Fruit fly (Drosophila melanogaster) whole organism, embryonic: ENCODE measurements around the gene mRpL51.

Source experiments
- BEAF-32 ChIP-seq: fragments of 200-800 bp; sonication (Bioruptor generic); optimal IDR thresholded peaks from 3 replicates; lab custom pipeline; 2017; ENCODE audit warnings: missing biosample characterization, missing genetic modification characterization, mild to moderate bottlenecking, moderate library complexity, missing genetic modification reagents
- CG10654 ChIP-seq: fragments of 200-800 bp; sonication (Bioruptor generic); optimal IDR thresholded peaks from 2 replicates; lab custom pipeline; 2016; ENCODE audit warnings: missing biosample characterization, missing genetic modification characterization
- CG12219 ChIP-seq: fragments of 200-800 bp; sonication (Bioruptor generic); optimal IDR thresholded peaks from 3 replicates; lab custom pipeline; 2018; ENCODE audit warnings: missing biosample characterization, mild to moderate bottlenecking, missing genetic modification characterization
- CG12769 ChIP-seq: fragments of 200-800 bp; sonication (Bioruptor generic); optimal IDR thresholded peaks from 2 replicates; lab custom pipeline; 2019; ENCODE audit warnings: missing biosample characterization, mild to moderate bottlenecking, missing genetic modification characterization, moderate library complexity
- CG13775 ChIP-seq: fragments of 200-800 bp; sonication (Bioruptor generic); optimal IDR thresholded peaks from 3 replicates; lab custom pipeline; 2017; ENCODE audit warnings: missing biosample characterization, mild to moderate bottlenecking, missing genetic modification characterization
- CG1792 ChIP-seq: fragments of 200-800 bp; sonication (Bioruptor generic); optimal IDR thresholded peaks from 2 replicates; lab custom pipeline; 2016; ENCODE audit warnings: missing biosample characterization, missing genetic modification characterization
- CG2116 ChIP-seq: fragments of 200-800 bp; sonication (Bioruptor generic); optimal IDR thresholded peaks from 3 replicates; lab custom pipeline; 2018; ENCODE audit warnings: missing biosample characterization, mild to moderate bottlenecking, missing genetic modification characterization
- CG31441 ChIP-seq: fragments of 200-800 bp; sonication (Bioruptor generic); IDR thresholded peaks from 2 replicates; pipeline ENCODE4 v1.3.6; 2022; ENCODE audit warnings: missing biosample characterization, missing genetic modification characterization
- CG34224 ChIP-seq: fragments of 200-800 bp; sonication (Bioruptor generic); IDR thresholded peaks from 3 replicates; pipeline ENCODE4 v1.3.6; 2022; ENCODE audit warnings: missing biosample characterization, missing genetic modification characterization; ENCODE audit not compliant: partially characterized antibody
- CG4617 ChIP-seq: fragments of 200-800 bp; sonication (Bioruptor generic); optimal IDR thresholded peaks from 3 replicates; lab custom pipeline; 2016; ENCODE audit warnings: missing biosample characterization, missing genetic modification characterization, borderline replicate concordance
- CG4707 ChIP-seq: fragments of 200-800 bp; sonication (Bioruptor generic); optimal IDR thresholded peaks from 2 replicates; lab custom pipeline; 2018; ENCODE audit warnings: missing biosample characterization, mild to moderate bottlenecking, missing genetic modification characterization, moderate library complexity
- CG4820 ChIP-seq: fragments of 200-800 bp; sonication (Bioruptor generic); optimal IDR thresholded peaks from 3 replicates; lab custom pipeline; 2016; ENCODE audit warnings: missing biosample characterization, missing genetic modification characterization
- CG6654 ChIP-seq: fragments of 200-800 bp; sonication (Bioruptor generic); optimal IDR thresholded peaks from 2 replicates; lab custom pipeline; 2017; ENCODE audit warnings: missing biosample characterization, mild to moderate bottlenecking, missing genetic modification characterization
- CG7786 ChIP-seq: fragments of 200-800 bp; sonication (Bioruptor generic); optimal IDR thresholded peaks from 2 replicates; lab custom pipeline; 2016; ENCODE audit warnings: missing biosample characterization, missing genetic modification characterization
- CG7987 ChIP-seq: fragments of 200-800 bp; sonication (Bioruptor generic); optimal IDR thresholded peaks from 2 replicates; lab custom pipeline; 2018; ENCODE audit warnings: missing biosample characterization, mild to moderate bottlenecking, missing genetic modification characterization, moderate library complexity
- CTCF ChIP-seq: fragments of 200-800 bp; sonication (Bioruptor generic); optimal IDR thresholded peaks from 2 replicates; lab custom pipeline; 2017; ENCODE audit warnings: missing biosample characterization, mild to moderate bottlenecking, missing genetic modification characterization, moderate library complexity
- Chrac-16 ChIP-seq: fragments of 200-800 bp; sonication (Bioruptor generic); optimal IDR thresholded peaks from 3 replicates; lab custom pipeline; 2016; ENCODE audit warnings: missing biosample characterization, missing genetic modification characterization
- CkIIα-i1 ChIP-seq: fragments of 200-800 bp; sonication (Bioruptor generic); IDR thresholded peaks from 2 replicates; pipeline ENCODE4 v1.3.6; 2022; ENCODE audit warnings: missing biosample characterization, missing genetic modification characterization
- D19A ChIP-seq: fragments of 200-800 bp; optimal IDR thresholded peaks from 3 replicates; lab custom pipeline; 2019; ENCODE audit warnings: missing biosample characterization, mild to moderate bottlenecking, missing genetic modification characterization, moderate library complexity
- Dp ChIP-seq: fragments of 200-800 bp; sonication (Bioruptor generic); optimal IDR thresholded peaks from 2 replicates; lab custom pipeline; 2018; ENCODE audit warnings: missing biosample characterization, mild to moderate bottlenecking, missing genetic modification characterization, moderate library complexity
- Elba2 ChIP-seq: fragments of 200-800 bp; sonication (Bioruptor generic); optimal IDR thresholded peaks from 3 replicates; lab custom pipeline; 2016; ENCODE audit warnings: missing biosample characterization, missing genetic modification characterization
- Ets65A ChIP-seq: fragments of 200-800 bp; sonication (Bioruptor generic); peaks from one replicate; lab custom pipeline; 2016; ENCODE audit warnings: missing biosample characterization, missing genetic modification characterization
- Fer2 ChIP-seq: fragments of 200-800 bp; sonication (Bioruptor generic); optimal IDR thresholded peaks from 2 replicates; lab custom pipeline; 2018; ENCODE audit warnings: missing biosample characterization, mild to moderate bottlenecking, missing genetic modification characterization, moderate library complexity
- Gsc ChIP-seq: fragments of 200-800 bp; sonication (Bioruptor generic); IDR thresholded peaks from 2 replicates; pipeline ENCODE4 v1.3.6; 2022; ENCODE audit warnings: missing biosample characterization, missing genetic modification characterization
- HLH4C ChIP-seq: fragments of 200-800 bp; sonication (Bioruptor generic); IDR thresholded peaks from 3 replicates; pipeline ENCODE4 v1.3.6; 2022; ENCODE audit warnings: missing biosample characterization, missing genetic modification characterization; ENCODE audit not compliant: partially characterized antibody
- Hand ChIP-seq: fragments of 200-800 bp; sonication (Bioruptor generic); optimal IDR thresholded peaks from 2 replicates; lab custom pipeline; 2017; ENCODE audit warnings: mild to moderate bottlenecking, missing biosample characterization, missing genetic modification reagents, missing genetic modification characterization
- Lhr ChIP-seq: fragments of 200-800 bp; sonication (Bioruptor generic); optimal IDR thresholded peaks from 3 replicates; lab custom pipeline; 2017; ENCODE audit warnings: mild to moderate bottlenecking, missing biosample characterization, missing genetic modification reagents, missing genetic modification characterization
- MTF-1 ChIP-seq: fragments of 200-800 bp; sonication (Bioruptor generic); optimal IDR thresholded peaks from 2 replicates; lab custom pipeline; 2018; ENCODE audit warnings: missing biosample characterization, mild to moderate bottlenecking, missing genetic modification characterization, borderline replicate concordance
- Meics ChIP-seq: fragments of 200-800 bp; sonication (Bioruptor generic); optimal IDR thresholded peaks from 2 replicates; lab custom pipeline; 2017; ENCODE audit warnings: missing biosample characterization, mild to moderate bottlenecking, missing genetic modification characterization
- Sin3A ChIP-seq: fragments of >200 bp; optimal IDR thresholded peaks from 2 replicates; lab custom pipeline; 2018
- Spps ChIP-seq: fragments of 200-800 bp; sonication (Bioruptor generic); optimal IDR thresholded peaks from 2 replicates; lab custom pipeline; 2018; ENCODE audit warnings: missing biosample characterization, mild to moderate bottlenecking, missing genetic modification characterization
- Trl ChIP-seq, 3 experiments: fragments of >200 bp in 2 of 3; fragments of 200-800 bp in 1 of 3; sonication (Bioruptor generic) in 1 of 3; optimal IDR thresholded peaks; 2 replicates in 1 of 3; 3 replicates in 2 of 3; lab custom pipeline; 2016 to 2017; ENCODE audit warnings: missing biosample characterization in 1 of 3, missing genetic modification characterization in 1 of 3
- Xrp1 ChIP-seq: fragments of 200-800 bp; sonication (Bioruptor generic); IDR thresholded peaks from 2 replicates; pipeline ENCODE4 v1.3.6; 2022; ENCODE audit warnings: missing biosample characterization, missing genetic modification characterization
- YL-1 ChIP-seq: fragments of 200-800 bp; sonication (Bioruptor generic); optimal IDR thresholded peaks from 3 replicates; lab custom pipeline; 2017; ENCODE audit warnings: missing biosample characterization, mild to moderate bottlenecking, missing genetic modification characterization
- crp ChIP-seq, 2 experiments: fragments of 200-800 bp; sonication (Bioruptor generic); optimal IDR thresholded peaks; 2 replicates in 1 of 2; 3 replicates in 1 of 2; lab custom pipeline; 2017; ENCODE audit warnings: missing biosample characterization in 2 of 2, missing genetic modification characterization in 2 of 2, mild to moderate bottlenecking in 1 of 2, moderate library complexity in 1 of 2
- disco-r ChIP-seq: fragments of 200-800 bp; sonication (Bioruptor generic); optimal IDR thresholded peaks from 2 replicates; lab custom pipeline; 2016; ENCODE audit warnings: missing biosample characterization, missing genetic modification characterization
- dmrt99B ChIP-seq: fragments of 200-800 bp; sonication (Bioruptor generic); optimal IDR thresholded peaks from 2 replicates; lab custom pipeline; 2018; ENCODE audit warnings: missing biosample characterization, mild to moderate bottlenecking, missing genetic modification characterization, moderate library complexity
- esg ChIP-seq: fragments of 200-800 bp; sonication (Bioruptor generic); conservative IDR thresholded peaks from 2 replicates; pipeline ENCODE4 v1.3.6; 2022; ENCODE audit warnings: missing biosample characterization, missing genetic modification characterization
- gcm2 ChIP-seq: fragments of 200-800 bp; sonication (Bioruptor generic); optimal IDR thresholded peaks from 2 replicates; lab custom pipeline; 2016; ENCODE audit warnings: missing biosample characterization, missing genetic modification characterization
- luna ChIP-seq: fragments of 200-800 bp; sonication (Bioruptor generic); optimal IDR thresholded peaks from 2 replicates; lab custom pipeline; 2016; ENCODE audit warnings: missing biosample characterization, missing genetic modification characterization
- mam ChIP-seq: fragments of 200-800 bp; sonication (Bioruptor generic); optimal IDR thresholded peaks from 3 replicates; lab custom pipeline; 2016; ENCODE audit warnings: missing biosample characterization, missing genetic modification characterization
- mld ChIP-seq: fragments of 200-800 bp; sonication (Bioruptor generic); IDR thresholded peaks from 3 replicates; pipeline ENCODE4 v1.3.6; 2022; ENCODE audit warnings: missing biosample characterization, missing genetic modification characterization; ENCODE audit not compliant: partially characterized antibody
- otp ChIP-seq: fragments of 200-800 bp; sonication (Bioruptor generic); IDR thresholded peaks from 3 replicates; pipeline ENCODE4, ENCODE4 v1.3.6; 2022; ENCODE audit warnings: missing biosample characterization, missing genetic modification characterization
- pan ChIP-seq, 4 experiments: fragments of >200 bp in 3 of 4; fragments of 200-800 bp in 1 of 4; sonication (Bioruptor generic) in 1 of 4; optimal IDR thresholded peaks in 3 of 4; IDR thresholded peaks in 1 of 4; 2 replicates each; pipeline versions ENCODE4 v1.3.6 to Lab custom; 2017 to 2022; ENCODE audit warnings: missing biosample characterization in 2 of 4, missing genetic modification characterization in 2 of 4, mixed read lengths in 1 of 4
- prd ChIP-seq, 3 experiments: fragments of >200 bp in 2 of 3; fragments of 200-800 bp in 1 of 3; sonication (Bioruptor generic) in 1 of 3; optimal IDR thresholded peaks in 2 of 3; IDR thresholded peaks in 1 of 3; 2 replicates in 2 of 3; 3 replicates in 1 of 3; pipeline versions ENCODE4 v1.3.6 to Lab custom; 2017 to 2022; ENCODE audit warnings: missing biosample characterization in 1 of 3, missing genetic modification characterization in 1 of 3
- pum ChIP-seq: fragments of 200-800 bp; sonication (Bioruptor generic); optimal IDR thresholded peaks from 2 replicates; lab custom pipeline; 2016; ENCODE audit warnings: missing biosample characterization, missing genetic modification characterization
- sna ChIP-seq: fragments of 200-800 bp; sonication (Bioruptor generic); IDR thresholded peaks from 2 replicates; pipeline ENCODE4 v1.3.6; 2022; ENCODE audit warnings: missing biosample characterization, missing genetic modification characterization; ENCODE audit not compliant: partially characterized antibody
- stc ChIP-seq: fragments of 200-800 bp; sonication (Bioruptor generic); IDR thresholded peaks from 2 replicates; pipeline ENCODE4 v1.3.6; 2022; ENCODE audit warnings: missing biosample characterization, missing genetic modification characterization
- usp ChIP-seq: fragments of >200 bp; optimal IDR thresholded peaks from 2 replicates; lab custom pipeline; 2017; ENCODE audit warnings: missing biosample characterization, missing genetic modification characterization
- wor ChIP-seq: fragments of 200-800 bp; sonication (Bioruptor generic); IDR thresholded peaks from 2 replicates; pipeline ENCODE4 v1.3.6; 2022; ENCODE audit warnings: missing biosample characterization, missing genetic modification characterization
- yki ChIP-seq: fragments of >200 bp; optimal IDR thresholded peaks from 3 replicates; lab custom pipeline; 2018

The mRpL51 gene

DNA sequence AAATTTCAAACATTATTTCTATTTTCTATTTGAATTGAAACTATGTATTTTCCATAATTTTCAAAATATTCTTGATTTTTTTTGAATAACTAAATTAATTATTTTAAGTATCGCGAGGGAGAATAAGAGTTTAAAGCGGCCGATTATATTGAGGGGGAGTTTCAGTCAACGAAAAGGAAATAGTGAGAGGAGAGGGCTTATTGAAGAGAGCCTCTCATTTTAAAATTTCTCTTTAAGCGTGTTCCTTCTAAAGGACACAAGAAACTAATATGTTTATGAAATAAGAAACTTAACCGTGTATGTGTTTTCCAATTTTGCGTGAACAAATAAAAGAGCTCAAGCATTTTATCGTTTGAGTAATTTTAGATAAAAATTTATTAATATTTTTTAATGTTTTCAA, 25.5 kb upstream of the mRpL51 start:
- TF ChIP-seq CG34224 (GFP tag; lab: Robert Waterston, UW) (no peak), pum (no peak), Spps (tag; lab: Kevin White, UChicago) (no peak), disco-r (GFP tag; lab: Kevin White, UChicago) (no peak), CG7786 (GFP tag; lab: Kevin White, UChicago) (no peak), wor (GFP tag; lab: Robert Waterston, UW) (no peak), otp (GFP tag; lab: Robert Waterston, UW) (no peak), Chrac-16 (GFP tag; lab: Kevin White, UChicago) (no peak), CkIIα-i1 (no peak), BEAF-32 (no peak), CG7987 (GFP tag; lab: Kevin White, UChicago) (no peak), Sin3A (no peak), Hand (no peak), dmrt99B (no peak), CG2116 (GFP tag; lab: Kevin White, UChicago) (no peak), yki (lab: Kevin White, UChicago) (peak; percentile 75), CG1792 (GFP tag; lab: Kevin White, UChicago) (no peak), CTCF (GFP tag; lab: Kevin White, UChicago) (no peak), CG31441 (no peak), Trl (optimal IDR thresholded peaks at IDR 0.05; lab: Kevin White, UChicago) (peak in 1 of 2 experiments; percentile 89), Trl (GFP tag; optimal IDR thresholded peaks at IDR 0.05; lab: Kevin White, UChicago) (no peak), gcm2 (GFP tag; lab: Kevin White, UChicago) (no peak), HLH4C (GFP tag; lab: Robert Waterston, UW) (no peak), sna (0 out of 2 replicates have a peak, but pooled peaks have one; percentile 7)
- TF ChIP-seq, all 482 proteins: peak for 3

DNA sequence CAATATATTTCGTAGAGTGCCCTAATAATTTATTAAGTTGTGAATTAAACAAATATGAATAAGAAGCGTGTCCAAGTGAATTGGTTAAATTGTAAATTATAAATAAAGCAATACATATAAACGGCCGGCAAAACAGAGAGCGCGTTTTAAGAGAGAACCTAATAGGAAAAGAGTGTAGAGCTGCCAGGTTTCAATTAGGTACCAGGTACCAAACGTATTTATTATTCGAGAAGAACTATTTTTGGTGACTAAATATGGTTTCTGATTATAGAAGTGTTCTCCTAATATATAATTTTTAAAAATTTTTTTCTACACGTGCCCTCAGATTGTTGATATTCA, 25.0 kb upstream of the mRpL51 start:
- TF ChIP-seq mld (GFP tag; lab: Robert Waterston, UW), result no peak
- peak; percentile 73 to 79 for TF ChIP-seq Trl (optimal IDR thresholded peaks at IDR 0.05; lab: Kevin White, UChicago)
- no peak for TF ChIP-seq Trl (GFP tag; optimal IDR thresholded peaks at IDR 0.05; lab: Kevin White, UChicago)
- no peak for TF ChIP-seq mam (GFP tag; lab: Kevin White, UChicago)
- TF ChIP-seq Gsc, result no peak
- TF ChIP-seq YL-1 (GFP tag; lab: Kevin White, UChicago), result no peak
- TF ChIP-seq gcm2 (GFP tag; lab: Kevin White, UChicago), result no peak
- no peak for TF ChIP-seq crp (GFP tag; optimal IDR thresholded peaks at IDR 0.05; lab: Kevin White, UChicago)
- TF ChIP-seq usp (GFP tag; lab: Kevin White, UChicago), result no peak
- TF ChIP-seq Meics (GFP tag; lab: Kevin White, UChicago), result no peak
- TF ChIP-seq luna (GFP tag; lab: Kevin White, UChicago), result no peak
- no peak for TF ChIP-seq Lhr (GFP tag; lab: Kevin White, UChicago)
- no peak for TF ChIP-seq CG6654 (GFP tag; lab: Kevin White, UChicago)
- TF ChIP-seq Dp (GFP tag; lab: Kevin White, UChicago), result no peak
- TF ChIP-seq CG13775, result no peak
- no peak for TF ChIP-seq CG12219 (GFP tag; lab: Kevin White, UChicago)
- TF ChIP-seq pan (optimal IDR thresholded peaks at IDR 0.05; lab: Kevin White, UChicago), result no peak
- peak in 1 of 2 experiments; percentile 6 for TF ChIP-seq pan (GFP tag; optimal IDR thresholded peaks at IDR 0.05 in 1 of 2, IDR thresholded peaks at IDR 0.05 in 1 of 2)
- TF ChIP-seq CG4820 (GFP tag; lab: Kevin White, UChicago), result no peak
- TF ChIP-seq Ets65A (GFP tag; lab: Kevin White, UChicago), result no peak
- TF ChIP-seq prd (optimal IDR thresholded peaks at IDR 0.05; lab: Kevin White, UChicago), result no peak
- TF ChIP-seq prd (GFP tag; IDR thresholded peaks at IDR 0.05; lab: Robert Waterston, UW), result no peak
- no peak for TF ChIP-seq CG4707 (GFP tag; lab: Kevin White, UChicago)
- no peak for TF ChIP-seq CG4617 (GFP tag; lab: Kevin White, UChicago)
- TF ChIP-seq MTF-1 (GFP tag; lab: Kevin White, UChicago), result no peak
- no peak for TF ChIP-seq stc
- TF ChIP-seq D19A (tag; lab: Kevin White, UChicago), result peak; percentile 64
- no peak for TF ChIP-seq esg
- no peak for TF ChIP-seq Fer2 (tag; lab: Kevin White, UChicago)
- TF ChIP-seq Xrp1 (GFP tag; lab: Robert Waterston, UW), result 0 out of 2 replicates have a peak, but pooled peaks have one; percentile 4
- no peak for TF ChIP-seq CG12769 (tag; lab: Kevin White, UChicago)
- peak; percentile 82 for TF ChIP-seq Elba2
- TF ChIP-seq CG10654, result no peak
